Worm (Caenorhabditis elegans) whole organism, L3 larva: ENCODE results near the gene F35D11.3.

Experiments
- ZK546.5 ChIP-seq: sonication (generic microtip); optimal IDR thresholded peaks from 2 replicates; lab custom pipeline; 2017; ENCODE audit warnings: missing biosample characterization, missing genetic modification characterization
- aly-2 ChIP-seq: fragments of 150-350 bp; optimal IDR thresholded peaks from 2 replicates; lab custom pipeline; 2014; ENCODE audit warnings: missing biosample characterization, missing genetic modification characterization
- ceh-16 ChIP-seq: sonication (generic microtip); optimal IDR thresholded peaks from 2 replicates; lab custom pipeline; 2017; ENCODE audit warnings: missing biosample characterization, missing genetic modification characterization
- ceh-82 ChIP-seq: fragments of 150-350 bp; optimal IDR thresholded peaks from 2 replicates; lab custom pipeline; 2014; ENCODE audit warnings: missing biosample characterization, missing genetic modification characterization
- daf-12 ChIP-seq: fragments of 150-350 bp; optimal IDR thresholded peaks from 2 replicates; lab custom pipeline; 2014; ENCODE audit warnings: missing biosample characterization, missing genetic modification reagents, missing genetic modification characterization
- egl-27 ChIP-seq: sonication (generic microtip); optimal IDR thresholded peaks from 4 replicates; lab custom pipeline; 2017; ENCODE audit warnings: missing biosample characterization, missing genetic modification reagents, missing genetic modification characterization
- elt-1 ChIP-seq: fragments of 150-350 bp; optimal IDR thresholded peaks from 2 replicates; lab custom pipeline; 2014; ENCODE audit warnings: missing biosample characterization, missing genetic modification characterization
- elt-2 ChIP-seq: sonication (generic microtip); optimal IDR thresholded peaks from 2 replicates; lab custom pipeline; 2016; ENCODE audit warnings: missing genetic modification reagents, mild to moderate bottlenecking, missing genetic modification characterization, missing compliant biosample characterization
- elt-3 ChIP-seq, 3 experiments: fragments of 150-350 bp in 1 of 3; sonication (generic microtip) in 2 of 3; optimal IDR thresholded peaks; 2 replicates in 2 of 3; 4 replicates in 1 of 3; lab custom pipeline; 2014 to 2017; ENCODE audit warnings: missing biosample characterization in 3 of 3, missing genetic modification characterization in 3 of 3
- eor-1 ChIP-seq, 2 experiments: fragments of 150-350 bp; optimal IDR thresholded peaks; 2 replicates each; lab custom pipeline; 2014 to 2018; ENCODE audit warnings: missing biosample characterization in 2 of 2, missing genetic modification characterization in 2 of 2
- fkh-10 ChIP-seq: sonication (generic microtip); optimal IDR thresholded peaks from 2 replicates; lab custom pipeline; 2017; ENCODE audit warnings: missing biosample characterization, missing genetic modification reagents, missing genetic modification characterization
- hmg-11 ChIP-seq: sonication (generic microtip); optimal IDR thresholded peaks from 2 replicates; lab custom pipeline; 2016; ENCODE audit warnings: missing genetic modification characterization, missing compliant biosample characterization
- jun-1 ChIP-seq: fragments of 150-350 bp; optimal IDR thresholded peaks from 2 replicates; lab custom pipeline; 2014; ENCODE audit warnings: missing biosample characterization, missing genetic modification reagents, missing genetic modification characterization
- lin-39 ChIP-seq: fragments of 150-350 bp; optimal IDR thresholded peaks from 2 replicates; lab custom pipeline; 2018; ENCODE audit warnings: missing biosample characterization, missing genetic modification reagents, missing genetic modification characterization
- lsy-12 ChIP-seq: sonication (generic microtip); optimal IDR thresholded peaks from 2 replicates; lab custom pipeline; 2016; ENCODE audit warnings: mild to moderate bottlenecking, missing genetic modification characterization, missing compliant biosample characterization
- mdl-1 ChIP-seq: fragments of 150-350 bp; optimal IDR thresholded peaks from 2 replicates; lab custom pipeline; 2014; ENCODE audit warnings: missing biosample characterization, missing genetic modification characterization
- nfya-1 ChIP-seq: sonication (generic microtip); optimal IDR thresholded peaks from 2 replicates; lab custom pipeline; 2017; ENCODE audit warnings: missing genetic modification characterization, mild to moderate bottlenecking, missing compliant biosample characterization, antibody characterized with exemption, moderate library complexity; ENCODE audit not compliant: insufficient read depth
- nhr-12 ChIP-seq: fragments of 150-350 bp; optimal IDR thresholded peaks from 2 replicates; lab custom pipeline; 2014; ENCODE audit warnings: missing biosample characterization, missing genetic modification characterization
- nhr-23 ChIP-seq: fragments of 150-350 bp; optimal IDR thresholded peaks from 2 replicates; lab custom pipeline; 2014; ENCODE audit warnings: missing biosample characterization, missing genetic modification reagents, missing genetic modification characterization
- nhr-28 ChIP-seq: fragments of 150-350 bp; optimal IDR thresholded peaks from 2 replicates; lab custom pipeline; 2014; ENCODE audit warnings: missing biosample characterization, missing genetic modification characterization
- nhr-43 ChIP-seq: sonication (generic microtip); optimal IDR thresholded peaks from 2 replicates; lab custom pipeline; 2016; ENCODE audit warnings: mild to moderate bottlenecking, missing genetic modification characterization, missing compliant biosample characterization; ENCODE audit not compliant: poor library complexity, severe bottlenecking
- nhr-76 ChIP-seq: fragments of 150-350 bp; sonication (generic microtip); optimal IDR thresholded peaks from 5 replicates; lab custom pipeline; 2014; ENCODE audit warnings: missing biosample characterization, missing genetic modification characterization
- nhr-77 ChIP-seq: fragments of 150-350 bp; optimal IDR thresholded peaks from 2 replicates; lab custom pipeline; 2014; ENCODE audit warnings: missing biosample characterization, missing genetic modification characterization
- pha-4 ChIP-seq: fragments of 150-350 bp; optimal IDR thresholded peaks from 2 replicates; lab custom pipeline; 2014; ENCODE audit warnings: missing biosample characterization, missing genetic modification reagents, missing genetic modification characterization
- pqm-1 ChIP-seq: fragments of 150-350 bp; optimal IDR thresholded peaks from 2 replicates; lab custom pipeline; 2017; ENCODE audit warnings: missing biosample characterization, missing genetic modification characterization, inconsistent platforms
- sea-2 ChIP-seq: fragments of 150-350 bp; sonication (generic microtip); optimal IDR thresholded peaks from 4 replicates; lab custom pipeline; 2014; ENCODE audit warnings: missing biosample characterization, missing genetic modification reagents, missing genetic modification characterization
- skn-1 ChIP-seq: fragments of 150-350 bp; optimal IDR thresholded peaks from 2 replicates; lab custom pipeline; 2014; ENCODE audit warnings: missing biosample characterization, missing genetic modification characterization
- snpc-4 ChIP-seq: fragments of 150-350 bp; optimal IDR thresholded peaks from 2 replicates; lab custom pipeline; 2014; ENCODE audit warnings: missing biosample characterization, missing genetic modification characterization
- unc-39 ChIP-seq: sonication (generic microtip); optimal IDR thresholded peaks from 4 replicates; lab custom pipeline; 2017; ENCODE audit warnings: missing biosample characterization, missing genetic modification characterization

Gene F35D11.3

DNA sequence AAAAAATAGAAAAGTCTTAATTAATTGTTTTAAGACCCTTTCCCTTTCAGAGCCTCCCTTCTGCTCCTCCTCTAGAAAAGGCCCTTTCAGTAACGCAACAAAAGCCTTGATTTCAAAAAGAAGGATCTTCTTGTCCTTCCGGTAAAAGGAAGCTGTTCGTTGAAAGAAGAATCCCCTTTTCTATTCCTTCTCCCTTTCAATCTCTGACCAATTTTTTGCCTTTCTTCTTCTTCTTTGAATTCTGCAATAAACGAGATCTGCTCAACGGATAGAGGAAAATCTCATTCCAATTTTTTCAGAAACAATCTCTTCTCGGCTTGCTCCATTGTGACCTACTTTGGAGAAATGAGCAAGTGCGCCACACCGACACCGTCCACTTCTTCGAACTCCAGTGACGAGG, at the start of gene F35D11.3:
TSS of gene F35D11.3 (plus strand) at position 300 of the 400 bp plus-strand sequence.
- TF ChIP-seq fkh-10 (GFP tag; lab: Kevin White, UChicago), result peak; percentile 63
- no peak for TF ChIP-seq pqm-1 (tag; lab: Kevin White, UChicago)
- TF ChIP-seq, all 47 proteins: peak for 1

DNA sequence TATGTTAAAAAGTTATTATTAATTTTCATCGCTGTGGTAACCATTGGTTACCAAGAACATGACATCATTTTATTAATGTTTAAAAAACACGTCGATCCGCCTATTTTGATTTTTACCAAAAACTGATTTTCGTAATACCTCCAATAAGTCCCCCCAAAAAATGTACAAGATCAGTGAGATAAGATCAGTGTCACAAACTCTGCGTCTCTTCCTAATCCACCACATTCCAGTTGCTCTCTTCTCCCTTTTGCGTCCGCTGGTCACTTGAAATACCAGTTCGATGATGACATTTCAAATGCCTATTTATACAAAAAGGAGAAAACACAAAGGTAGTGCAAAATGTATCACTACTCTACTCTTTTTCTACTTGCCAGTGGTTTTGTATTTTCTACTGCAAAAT, 48.1 kb upstream of the F35D11.3 start, which contains the start of gene M03A1.8:
TSS of gene M03A1.8 (plus strand) at position 269 of the 400 bp plus-strand sequence.
- TF ChIP-seq snpc-4 (tag; lab: Kevin White, UChicago) (no peak), nhr-43 (tag; lab: Kevin White, UChicago) (peak; percentile 1), elt-1 (tag; lab: Kevin White, UChicago) (peak; percentile 1), nhr-23 (tag; lab: Kevin White, UChicago) (peak; percentile 34), lsy-12 (peak; percentile 40)

DNA sequence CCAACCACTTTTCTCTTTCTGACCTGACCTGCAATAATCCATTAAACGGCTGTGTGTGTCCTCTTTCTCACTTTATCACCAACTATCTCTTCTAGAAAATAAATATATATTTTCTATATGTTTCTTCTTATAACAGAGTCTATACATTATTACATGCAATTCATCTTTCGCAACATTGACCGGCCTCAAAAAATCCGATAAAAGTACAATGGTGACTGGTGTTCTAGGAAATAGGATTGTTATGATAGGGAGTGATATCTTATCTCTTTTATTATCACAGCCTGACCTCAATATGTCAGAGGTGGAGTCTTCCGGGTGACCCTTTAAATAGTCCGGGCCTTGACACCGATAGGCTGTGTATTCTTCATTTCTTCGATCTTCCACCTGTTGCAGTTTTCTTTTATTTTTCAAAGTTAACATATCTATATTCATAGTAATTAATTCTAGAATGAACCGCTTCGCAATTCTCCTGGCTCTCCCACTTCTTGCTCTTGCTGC, 45.6 kb upstream of the F35D11.3 start, which contains the start of gene dao-2:
TSS of gene dao-2 (plus strand) at position 448 of the 498 bp plus-strand sequence.
- TF ChIP-seq ZK546.5 (tag; lab: Kevin White, UChicago) (no peak), lsy-12 (peak; percentile 21), skn-1 (no peak), egl-27 (no peak), ceh-16 (tag; lab: Kevin White, UChicago) (no peak), nhr-12 (no peak), elt-3 (tag; optimal IDR thresholded peaks at IDR 0.05; lab: Kevin White, UChicago) (peak in 2 of 3 experiments; percentile 56 to 75), eor-1 (tag; optimal IDR thresholded peaks at IDR 0.05; lab: Kevin White, UChicago) (no peak), snpc-4 (tag; lab: Kevin White, UChicago) (no peak), pha-4 (no peak), daf-12 (tag; lab: Kevin White, UChicago) (no peak), nhr-23 (tag; lab: Kevin White, UChicago) (peak; percentile 98)

DNA sequence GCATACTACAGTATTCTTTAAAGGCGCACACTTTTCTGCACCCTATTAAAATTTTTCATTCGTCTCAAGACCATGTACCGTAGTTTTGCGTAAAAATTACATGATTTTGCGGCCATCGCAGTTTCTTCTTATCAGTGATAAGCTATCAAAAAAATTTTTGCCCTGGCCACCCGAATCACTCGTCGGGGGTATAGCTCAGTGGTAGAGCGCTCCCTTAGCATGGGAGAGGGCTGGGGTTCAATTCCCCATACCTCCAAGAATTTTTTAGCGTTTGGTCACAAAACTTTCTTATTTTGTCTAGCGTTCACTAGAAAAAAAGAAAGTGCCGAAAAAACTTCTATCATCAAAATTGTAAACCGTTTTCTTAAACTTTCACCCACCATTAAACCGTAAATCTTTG, 43.0 kb upstream of the F35D11.3 start:
- TF ChIP-seq lsy-12 (peak; percentile 24), elt-2 (tag; lab: Kevin White, UChicago) (peak; percentile 58), nhr-76 (no peak), nhr-23 (tag; lab: Kevin White, UChicago) (no peak), nhr-28 (tag; lab: Kevin White, UChicago) (no peak)
- TF ChIP-seq, all 47 proteins: peak for 2

DNA sequence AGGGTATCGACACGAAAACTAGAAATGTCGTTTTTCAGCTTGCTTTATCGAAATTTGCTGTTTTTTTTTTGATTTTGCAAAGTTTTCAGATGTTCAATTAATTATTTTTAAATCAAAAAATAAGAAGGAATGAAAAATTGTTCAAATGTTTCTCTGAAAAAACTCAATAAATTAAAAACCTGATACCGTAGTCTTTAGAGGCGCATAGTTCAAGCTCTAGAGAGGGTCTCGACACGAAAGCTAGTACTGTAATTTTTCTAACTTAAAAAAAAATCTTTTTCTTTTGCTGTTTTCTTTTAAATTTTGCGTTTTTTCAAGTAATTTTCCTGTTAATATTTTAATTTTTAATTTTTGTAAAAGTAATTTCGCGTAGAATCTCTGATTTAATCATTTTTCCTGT, 41.9 kb upstream of the F35D11.3 start:
- no peak for TF ChIP-seq elt-2 (tag; lab: Kevin White, UChicago)
- TF ChIP-seq aly-2 (tag; lab: Kevin White, UChicago), result no peak
- no peak for TF ChIP-seq lin-39 (tag; lab: Kevin White, UChicago)
- TF ChIP-seq mdl-1 (tag; lab: Kevin White, UChicago), result no peak
- no peak for TF ChIP-seq nhr-77 (tag; lab: Kevin White, UChicago)
- no peak for TF ChIP-seq nhr-23 (tag; lab: Kevin White, UChicago)
- no peak for TF ChIP-seq snpc-4 (tag; lab: Kevin White, UChicago)
- TF ChIP-seq unc-39, result no peak
- no peak for TF ChIP-seq nhr-76
- TF ChIP-seq nhr-43 (tag; lab: Kevin White, UChicago), result no peak
- TF ChIP-seq fkh-10 (GFP tag; lab: Kevin White, UChicago), result no peak
- no peak for TF ChIP-seq jun-1 (tag; lab: Kevin White, UChicago)
- TF ChIP-seq ceh-82 (tag; lab: Kevin White, UChicago), result no peak
- no peak for TF ChIP-seq sea-2

DNA sequence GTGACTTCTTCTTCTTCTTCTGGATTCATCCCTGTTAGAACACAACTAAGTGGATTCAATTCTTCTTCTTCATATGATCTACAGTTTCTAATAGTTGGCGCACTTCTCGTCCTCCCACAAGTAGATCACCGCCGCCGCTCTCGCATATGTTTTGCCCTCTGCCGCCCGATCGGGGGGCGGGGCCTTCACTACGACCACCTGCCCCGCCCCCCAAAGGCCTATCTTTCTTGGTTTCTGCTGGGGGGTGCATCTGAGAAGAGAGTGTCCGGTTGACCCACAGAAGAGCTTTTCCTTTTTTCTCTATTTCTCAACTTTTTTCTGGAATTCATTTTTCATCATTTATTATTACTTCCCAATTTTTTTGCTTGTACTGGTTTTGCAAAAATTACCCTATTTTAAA, 37.1 kb upstream of the F35D11.3 start:
- peak; percentile 60 for TF ChIP-seq hmg-11 (tag; lab: Kevin White, UChicago)
- TF ChIP-seq lin-39 (tag; lab: Kevin White, UChicago), result peak; percentile 18
- TF ChIP-seq sea-2, result no peak
- TF ChIP-seq nhr-28 (tag; lab: Kevin White, UChicago), result no peak
- TF ChIP-seq skn-1, result no peak
- TF ChIP-seq nfya-1 (tag; lab: Kevin White, UChicago), result peak; percentile 8
